Worm (Caenorhabditis elegans) whole organism, midembryonic: ENCODE results near the gene mspn-1.

ENCODE experiments used
- T22C8.4 ChIP-seq: fragments of 200-800 bp; sonication (Bioruptor generic); IDR thresholded peaks from 2 replicates; pipeline ENCODE4 v1.3.6; 2022; ENCODE audit warnings: missing genetic modification characterization, missing compliant biosample characterization
- cog-1 ChIP-seq: sonication (generic microtip); optimal IDR thresholded peaks from 2 replicates; lab custom pipeline; 2016; ENCODE audit warnings: missing genetic modification characterization, missing compliant biosample characterization
- flt-1 ChIP-seq: fragments of 200-800 bp; sonication (Bioruptor generic); IDR thresholded peaks from 2 replicates; pipeline ENCODE4 v1.3.6; 2022; ENCODE audit warnings: missing genetic modification characterization, missing compliant biosample characterization
- klf-2 ChIP-seq: fragments of 200-800 bp; sonication (Bioruptor generic); conservative IDR thresholded peaks from 2 replicates; pipeline ENCODE4 v1.3.6; 2022; ENCODE audit warnings: missing genetic modification reagents, missing genetic modification characterization, missing compliant biosample characterization
- med-1 ChIP-seq: sonication (generic microtip); optimal IDR thresholded peaks from 2 replicates; lab custom pipeline; 2017; ENCODE audit warnings: missing genetic modification characterization, mild to moderate bottlenecking, missing compliant biosample characterization, antibody characterized with exemption, missing genetic modification reagents; ENCODE audit not compliant: insufficient read depth
- ref-1 ChIP-seq: fragments of 200-800 bp; sonication (Bioruptor generic); conservative IDR thresholded peaks from 2 replicates; pipeline ENCODE4 v1.3.6; 2022; ENCODE audit warnings: missing genetic modification reagents, missing genetic modification characterization, missing compliant biosample characterization
- tab-1 ChIP-seq: fragments of 200-800 bp; sonication (Bioruptor generic); IDR thresholded peaks from 2 replicates; pipeline ENCODE4 v1.3.6; 2022; ENCODE audit warnings: missing genetic modification characterization, missing compliant biosample characterization
- ztf-23 ChIP-seq: fragments of 200-800 bp; sonication (Bioruptor generic); IDR thresholded peaks from 2 replicates; pipeline ENCODE4 v1.3.6; 2022; ENCODE audit warnings: missing genetic modification reagents, missing genetic modification characterization, missing compliant biosample characterization
- ztf-29 ChIP-seq: fragments of 200-800 bp; sonication (Bioruptor generic); IDR thresholded peaks from 2 replicates; pipeline ENCODE4 v1.3.6; 2022; ENCODE audit warnings: missing genetic modification reagents, missing genetic modification characterization, missing compliant biosample characterization

mspn-1 gene

DNA sequence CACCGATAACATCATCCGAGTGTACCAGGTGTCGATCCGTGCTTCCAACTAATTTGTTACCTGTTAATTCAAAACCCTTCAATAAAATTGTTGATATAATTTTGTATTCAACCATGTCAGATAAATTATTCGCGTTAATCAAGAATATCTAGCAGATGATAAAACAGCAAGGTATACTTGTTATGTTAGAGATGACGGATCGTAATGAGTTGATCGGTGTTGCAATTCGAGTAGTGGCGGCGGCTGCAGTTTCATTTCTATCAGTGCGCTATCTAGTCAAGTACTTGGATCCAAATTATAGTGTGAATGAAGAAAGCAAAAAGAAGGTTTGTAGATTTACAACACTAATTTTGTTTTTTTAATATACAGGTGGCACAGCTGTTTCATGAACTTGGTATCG, at the start of gene mspn-1:
TSS of gene mspn-1 (plus strand) at position 190 of the 400 bp plus-strand sequence.
- TF ChIP-seq klf-2 (GFP tag; lab: Robert Waterston, UW) (no peak), flt-1 (GFP tag; lab: Robert Waterston, UW) (no peak), ref-1 (no peak), med-1 (GFP tag; lab: Kevin White, UChicago) (no peak), cog-1 (tag; lab: Kevin White, UChicago) (no peak), ztf-29 (GFP tag; lab: Robert Waterston, UW) (no peak), tab-1 (GFP tag; lab: Robert Waterston, UW) (no peak), T22C8.4 (no peak), ztf-23 (GFP tag; lab: Robert Waterston, UW) (no peak)

DNA sequence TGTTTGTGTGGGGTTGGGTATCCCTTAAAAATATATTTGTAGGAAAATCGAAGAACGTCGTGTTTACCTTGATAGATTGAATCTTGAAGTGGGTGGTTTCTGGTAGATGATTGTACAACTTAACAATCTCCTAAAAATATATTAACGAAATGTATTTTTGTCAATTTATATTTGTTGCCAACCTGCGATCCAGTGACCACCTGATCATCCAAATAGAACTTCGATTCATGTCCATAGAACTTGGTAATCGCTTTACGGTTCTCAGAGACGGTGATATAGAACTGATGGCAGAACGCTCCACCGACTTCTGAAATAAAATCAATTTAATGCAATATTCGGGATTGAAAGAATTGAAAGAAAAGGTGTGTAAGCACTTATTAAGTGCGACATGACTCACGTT, 49.3 kb upstream of the mspn-1 start:
- TF ChIP-seq flt-1 (GFP tag; lab: Robert Waterston, UW) (no peak), ztf-29 (GFP tag; lab: Robert Waterston, UW) (no peak), tab-1 (GFP tag; lab: Robert Waterston, UW) (no peak), ref-1 (no peak), med-1 (GFP tag; lab: Kevin White, UChicago) (no peak), ztf-23 (GFP tag; lab: Robert Waterston, UW) (no peak)

DNA sequence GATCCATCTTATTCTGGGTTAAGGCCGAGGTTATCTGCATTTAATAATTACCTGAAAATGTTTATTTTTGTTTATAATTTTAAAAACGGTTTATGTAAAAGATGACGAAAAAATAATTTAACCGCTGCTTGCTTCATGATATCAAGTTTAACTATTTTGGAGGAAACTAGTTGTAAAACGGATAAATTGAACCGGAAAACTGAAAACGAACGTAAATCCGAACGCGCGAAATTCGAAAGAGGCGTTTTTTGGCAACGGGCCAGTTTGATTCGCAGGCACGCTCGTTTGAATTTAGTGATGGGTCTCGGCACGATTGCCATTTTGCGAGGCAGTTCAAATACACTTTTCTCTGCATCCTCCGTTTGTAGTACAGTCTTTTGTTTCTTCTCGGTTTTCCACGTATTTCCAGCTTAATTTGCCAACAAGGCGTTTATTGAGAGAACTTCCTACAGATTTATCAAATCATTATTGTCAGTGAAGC, 48.8 kb upstream of the mspn-1 start, which contains the start of the genes gtbp-1 and K08F4.3:
TSS of gene gtbp-1 (minus strand) at position 51 of the 481 bp plus-strand sequence.
TSS of gene K08F4.3 (plus strand) at position 352 of the 481 bp plus-strand sequence.
- TF ChIP-seq flt-1 (GFP tag; lab: Robert Waterston, UW) (no peak), ztf-23 (GFP tag; lab: Robert Waterston, UW) (peak; percentile 50; the same call in 1 of the 2 replicates)

DNA sequence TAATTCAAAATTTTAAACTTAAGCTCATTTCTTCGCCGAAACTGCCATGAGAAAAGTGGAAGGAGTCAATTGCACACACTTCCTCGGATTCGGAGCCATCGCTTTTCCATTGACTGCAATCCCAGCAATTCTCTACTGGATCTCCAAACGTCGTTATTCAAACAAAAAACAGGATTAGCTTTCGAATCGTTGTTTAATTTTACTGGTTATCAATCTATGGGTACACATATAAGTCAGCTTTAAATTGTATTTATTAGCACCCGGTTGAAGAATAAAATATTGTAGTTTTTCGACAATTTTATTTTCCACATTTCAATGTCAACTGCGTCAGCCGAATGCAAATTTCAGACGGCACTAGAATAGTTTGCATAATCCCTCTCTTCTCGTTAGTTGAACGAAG, 47.8 kb upstream of the mspn-1 start, which contains the start of gene glt-3:
TSS of gene glt-3 (plus strand) at position 301 of the 400 bp plus-strand sequence.
- TF ChIP-seq ztf-23 (GFP tag; lab: Robert Waterston, UW) (no peak), tab-1 (GFP tag; lab: Robert Waterston, UW) (no peak), med-1 (GFP tag; lab: Kevin White, UChicago) (no peak), T22C8.4 (no peak), klf-2 (GFP tag; lab: Robert Waterston, UW) (no peak), cog-1 (tag; lab: Kevin White, UChicago) (no peak), flt-1 (GFP tag; lab: Robert Waterston, UW) (no peak), ztf-29 (GFP tag; lab: Robert Waterston, UW) (no peak), ref-1 (no peak)

DNA sequence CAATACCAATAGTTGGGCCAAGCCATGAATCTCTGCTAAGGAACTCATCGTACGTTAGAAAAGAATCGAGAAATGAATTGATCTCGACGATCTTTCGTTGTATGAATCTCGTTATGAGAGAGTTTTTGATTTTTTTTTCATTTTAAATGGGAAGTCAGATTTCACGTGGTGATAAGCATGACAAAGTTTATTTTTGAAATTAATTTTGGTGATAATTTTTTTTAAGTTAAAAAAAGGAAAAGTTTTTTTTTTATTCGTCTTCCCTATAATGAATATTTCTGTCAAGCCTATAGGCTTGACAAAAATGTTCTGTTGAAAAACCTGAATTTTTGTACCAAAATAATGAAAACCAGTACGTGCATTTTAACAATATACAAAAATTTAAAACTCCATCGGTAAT, 42.0 kb upstream of the mspn-1 start, which contains the start of gene K08F4.5:
TSS of gene K08F4.5 (minus strand) at position 101 of the 400 bp plus-strand sequence.
- no peak for TF ChIP-seq cog-1 (tag; lab: Kevin White, UChicago)
- TF ChIP-seq klf-2 (GFP tag; lab: Robert Waterston, UW): no peak
- TF ChIP-seq ztf-23 (GFP tag; lab: Robert Waterston, UW): no peak
- no peak for TF ChIP-seq ref-1
- no peak for TF ChIP-seq ztf-29 (GFP tag; lab: Robert Waterston, UW)
- TF ChIP-seq flt-1 (GFP tag; lab: Robert Waterston, UW): no peak
- TF ChIP-seq med-1 (GFP tag; lab: Kevin White, UChicago): no peak
- TF ChIP-seq T22C8.4: no peak
- no peak for TF ChIP-seq tab-1 (GFP tag; lab: Robert Waterston, UW)

DNA sequence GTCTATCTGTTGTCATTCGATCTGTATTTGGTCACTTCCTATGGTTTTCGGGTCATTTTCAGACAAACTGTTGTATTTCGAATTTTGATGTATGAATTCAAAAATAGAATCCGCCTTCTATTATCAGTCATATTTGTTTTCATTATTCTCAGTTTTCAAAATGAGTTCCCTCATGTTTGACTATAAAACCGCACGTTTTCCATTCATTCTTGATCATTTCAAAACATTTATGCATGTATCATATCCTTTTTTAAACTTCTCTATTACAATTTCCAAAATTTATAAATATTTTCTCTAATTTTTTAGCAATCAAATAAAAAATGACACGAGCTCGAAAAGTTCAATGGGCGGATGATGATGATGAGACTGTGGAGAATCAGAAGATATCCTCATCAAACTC, 40.0 kb upstream of the mspn-1 start, which contains the start of gene K08F4.12:
TSS of gene K08F4.12 (plus strand) at position 301 of the 400 bp plus-strand sequence.
- TF ChIP-seq ztf-29 (GFP tag; lab: Robert Waterston, UW): no peak
- no peak for TF ChIP-seq ztf-23 (GFP tag; lab: Robert Waterston, UW)
- no peak for TF ChIP-seq klf-2 (GFP tag; lab: Robert Waterston, UW)
- TF ChIP-seq T22C8.4: no peak
- TF ChIP-seq flt-1 (GFP tag; lab: Robert Waterston, UW): no peak
- TF ChIP-seq tab-1 (GFP tag; lab: Robert Waterston, UW): no peak
- no peak for TF ChIP-seq med-1 (GFP tag; lab: Kevin White, UChicago)
- TF ChIP-seq ref-1: no peak
- TF ChIP-seq cog-1 (tag; lab: Kevin White, UChicago): no peak

DNA sequence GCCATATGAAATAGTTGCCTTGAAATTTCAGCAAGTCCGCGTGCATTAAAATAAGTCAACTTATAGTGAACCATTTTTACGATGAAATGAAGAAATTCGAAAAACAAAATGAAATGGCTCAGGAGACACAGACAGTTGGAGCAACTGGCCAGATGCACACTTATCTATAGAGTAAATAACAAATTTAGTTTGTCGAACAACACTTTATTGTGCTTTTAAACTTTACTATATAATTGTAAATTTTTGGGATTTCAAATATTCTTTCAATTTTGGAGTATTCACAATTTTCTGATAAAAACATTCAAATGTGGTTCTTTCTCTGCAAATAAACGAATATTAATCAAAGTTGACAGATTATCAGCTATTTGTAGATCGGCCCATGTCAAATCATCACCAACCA, 37.6 kb upstream of the mspn-1 start, which contains the start of gene gst-3:
TSS of gene gst-3 (minus strand) at position 101 of the 400 bp plus-strand sequence.
- no peak for TF ChIP-seq ref-1
- TF ChIP-seq cog-1 (tag; lab: Kevin White, UChicago): no peak
- no peak for TF ChIP-seq T22C8.4
- no peak for TF ChIP-seq tab-1 (GFP tag; lab: Robert Waterston, UW)
- no peak for TF ChIP-seq klf-2 (GFP tag; lab: Robert Waterston, UW)
- no peak for TF ChIP-seq ztf-29 (GFP tag; lab: Robert Waterston, UW)
- no peak for TF ChIP-seq med-1 (GFP tag; lab: Kevin White, UChicago)

DNA sequence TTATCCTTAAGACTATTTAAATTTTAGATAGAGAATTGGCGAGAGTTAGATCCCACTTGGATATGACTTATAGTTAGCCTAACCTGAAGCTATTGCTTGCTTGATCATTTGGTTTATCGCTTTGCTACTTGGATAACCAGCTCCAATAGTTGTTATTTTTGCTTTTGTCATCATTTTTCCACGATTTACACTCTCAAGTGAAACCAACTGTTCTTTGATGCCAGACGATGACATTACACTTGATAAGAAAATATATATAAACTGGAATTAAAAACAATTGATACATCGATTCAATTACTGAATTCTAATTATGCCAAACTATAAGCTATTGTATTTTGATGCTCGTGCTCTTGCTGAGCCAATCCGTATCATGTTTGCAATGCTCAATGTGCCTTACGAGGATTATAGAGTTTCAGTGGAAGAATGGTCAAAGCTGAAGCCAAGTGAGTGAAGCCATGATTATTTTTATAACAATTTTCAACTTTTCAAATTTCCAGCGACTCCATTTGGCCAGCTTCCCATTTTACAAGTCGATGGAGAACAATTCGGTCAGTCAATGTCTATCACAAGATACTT, 35.8 kb upstream of the mspn-1 start, which contains the start of the genes gst-2, gst-4 and dhs-12:
TSS of gene gst-2 (minus strand) at position 132 of the 576 bp plus-strand sequence.
TSS of gene gst-4 (plus strand) at position 296 of the 576 bp plus-strand sequence.
TSS of gene dhs-12 (plus strand) at position 526 of the 576 bp plus-strand sequence.
- TF ChIP-seq klf-2 (GFP tag; lab: Robert Waterston, UW): no peak
- no peak for TF ChIP-seq flt-1 (GFP tag; lab: Robert Waterston, UW)
- TF ChIP-seq ztf-29 (GFP tag; lab: Robert Waterston, UW): no peak
- TF ChIP-seq med-1 (GFP tag; lab: Kevin White, UChicago): no peak
- no peak for TF ChIP-seq cog-1 (tag; lab: Kevin White, UChicago)
- TF ChIP-seq ztf-23 (GFP tag; lab: Robert Waterston, UW): no peak
- TF ChIP-seq T22C8.4: no peak
- TF ChIP-seq ref-1: no peak
- TF ChIP-seq tab-1 (GFP tag; lab: Robert Waterston, UW): no peak

DNA sequence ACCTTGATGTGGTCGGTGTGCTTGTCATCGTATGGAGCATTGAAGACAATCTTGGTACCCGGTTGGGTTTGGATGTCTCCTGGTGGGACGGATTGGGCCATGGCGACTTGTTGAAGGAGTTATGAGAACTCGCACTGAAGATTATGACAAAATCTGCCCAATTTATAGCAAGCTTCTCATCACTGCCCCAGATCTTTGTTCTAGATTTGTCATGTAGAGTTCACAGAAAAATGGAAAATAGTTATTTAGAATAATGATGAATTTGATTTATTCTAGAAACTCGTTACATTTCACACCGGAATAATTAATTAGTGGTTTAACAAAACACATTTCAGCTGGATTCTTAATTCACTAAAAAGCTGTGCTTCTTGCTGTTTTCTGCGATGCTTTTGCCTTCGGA, 34.1 kb upstream of the mspn-1 start, which contains the start of gene msp-38:
TSS of gene msp-38 (minus strand) at position 101 of the 400 bp plus-strand sequence.
- no peak for TF ChIP-seq T22C8.4
- no peak for TF ChIP-seq med-1 (GFP tag; lab: Kevin White, UChicago)
- no peak for TF ChIP-seq tab-1 (GFP tag; lab: Robert Waterston, UW)
- no peak for TF ChIP-seq ref-1
- TF ChIP-seq klf-2 (GFP tag; lab: Robert Waterston, UW): no peak
- TF ChIP-seq cog-1 (tag; lab: Kevin White, UChicago): no peak
- TF ChIP-seq ztf-29 (GFP tag; lab: Robert Waterston, UW): no peak
- no peak for TF ChIP-seq flt-1 (GFP tag; lab: Robert Waterston, UW)
- no peak for TF ChIP-seq ztf-23 (GFP tag; lab: Robert Waterston, UW)
